Fruit fly (Drosophila melanogaster) whole organism, embryonic: ENCODE results near the gene CG14357.

ENCODE experiments used
- Ada2b ChIP-seq: fragments of 200-800 bp; sonication (Bioruptor generic); IDR thresholded peaks from 2 replicates; pipeline ENCODE4 v1.3.6; 2022; ENCODE audit warnings: missing biosample characterization, missing genetic modification characterization
- CG11723 ChIP-seq: fragments of 200-800 bp; sonication (Bioruptor generic); optimal IDR thresholded peaks from 2 replicates; lab custom pipeline; 2017; ENCODE audit warnings: missing biosample characterization, mild to moderate bottlenecking, missing genetic modification characterization
- CG12155 ChIP-seq: fragments of 200-800 bp; sonication (Bioruptor generic); optimal IDR thresholded peaks from 3 replicates; lab custom pipeline; 2016; ENCODE audit warnings: missing biosample characterization, missing genetic modification characterization
- CG1233 ChIP-seq: fragments of 200-800 bp; sonication (Bioruptor generic); optimal IDR thresholded peaks from 4 replicates; lab custom pipeline; 2018; ENCODE audit warnings: missing biosample characterization, mild to moderate bottlenecking, missing genetic modification characterization
- CG12942 ChIP-seq: fragments of 200-800 bp; sonication (Bioruptor generic); optimal IDR thresholded peaks from 3 replicates; lab custom pipeline; 2016; ENCODE audit warnings: missing biosample characterization, missing genetic modification characterization
- CG15696 ChIP-seq: fragments of 200-800 bp; sonication (Bioruptor generic); optimal IDR thresholded peaks from 2 replicates; lab custom pipeline; 2019; ENCODE audit warnings: missing biosample characterization, mild to moderate bottlenecking, missing genetic modification characterization, moderate library complexity
- CG17359 ChIP-seq: fragments of 200-800 bp; sonication (Bioruptor generic); optimal IDR thresholded peaks from 3 replicates; lab custom pipeline; 2018; ENCODE audit warnings: missing biosample characterization, mild to moderate bottlenecking, missing genetic modification characterization, moderate library complexity
- CG17912 ChIP-seq: fragments of 200-800 bp; sonication (Bioruptor generic); optimal IDR thresholded peaks from 2 replicates; lab custom pipeline; 2018; ENCODE audit warnings: missing biosample characterization, mild to moderate bottlenecking, missing genetic modification characterization
- CG2129 ChIP-seq: fragments of 200-800 bp; sonication (Bioruptor generic); IDR thresholded peaks from 2 replicates; pipeline ENCODE4 v1.3.6; 2022; ENCODE audit warnings: missing biosample characterization, missing genetic modification characterization; ENCODE audit not compliant: partially characterized antibody
- CG2202 ChIP-seq: fragments of 200-800 bp; sonication (Bioruptor generic); optimal IDR thresholded peaks from 2 replicates; lab custom pipeline; 2018; ENCODE audit warnings: missing biosample characterization, mild to moderate bottlenecking, missing genetic modification characterization
- CG2889 ChIP-seq: fragments of 200-800 bp; sonication (Bioruptor generic); IDR thresholded peaks from 3 replicates; pipeline ENCODE4 v1.3.6; 2022; ENCODE audit warnings: missing biosample characterization, missing genetic modification characterization
- CG31441 ChIP-seq: fragments of 200-800 bp; sonication (Bioruptor generic); IDR thresholded peaks from 2 replicates; pipeline ENCODE4 v1.3.6; 2022; ENCODE audit warnings: missing biosample characterization, missing genetic modification characterization
- CG34422 ChIP-seq: fragments of 200-800 bp; sonication (Bioruptor generic); IDR thresholded peaks from 3 replicates; pipeline ENCODE4 v1.3.6; 2022; ENCODE audit warnings: missing biosample characterization, missing genetic modification characterization
- CG42726 ChIP-seq: fragments of 200-800 bp; sonication (Bioruptor generic); IDR thresholded peaks from 2 replicates; pipeline ENCODE4 v1.3.6; 2022; ENCODE audit warnings: missing biosample characterization, missing genetic modification characterization; ENCODE audit not compliant: partially characterized antibody
- CG43689 ChIP-seq: fragments of 200-800 bp; sonication (Bioruptor generic); IDR thresholded peaks from 2 replicates; pipeline ENCODE4 v1.3.6; 2022; ENCODE audit warnings: missing biosample characterization, missing genetic modification characterization
- CG4404 ChIP-seq: fragments of 200-800 bp; sonication (Bioruptor generic); IDR thresholded peaks from 2 replicates; pipeline ENCODE4 v1.3.6; 2022; ENCODE audit warnings: missing biosample characterization, missing genetic modification characterization
- CG5953 ChIP-seq: fragments of 200-800 bp; sonication (Bioruptor generic); IDR thresholded peaks from 2 replicates; pipeline ENCODE4 v1.3.6; 2022; ENCODE audit warnings: missing biosample characterization, missing genetic modification characterization
- CG6791 ChIP-seq: fragments of 200-800 bp; sonication (Bioruptor generic); IDR thresholded peaks from 3 replicates; pipeline ENCODE4 v1.3.6; 2022; ENCODE audit warnings: missing biosample characterization, missing genetic modification characterization; ENCODE audit not compliant: partially characterized antibody
- CG9215 ChIP-seq: fragments of 200-800 bp; sonication (Bioruptor generic); IDR thresholded peaks from 2 replicates; pipeline ENCODE4 v1.3.6; 2022; ENCODE audit warnings: missing biosample characterization, missing genetic modification characterization
- CoRest ChIP-seq: fragments of 200-800 bp; sonication (Bioruptor generic); optimal IDR thresholded peaks from 3 replicates; lab custom pipeline; 2018; ENCODE audit warnings: missing biosample characterization, mild to moderate bottlenecking, missing genetic modification characterization, moderate library complexity
- Dbx ChIP-seq: fragments of 200-800 bp; sonication (Bioruptor generic); IDR thresholded peaks from 3 replicates; pipeline ENCODE4 v1.3.6; 2022; ENCODE audit warnings: missing biosample characterization, missing genetic modification characterization
- HHEX ChIP-seq: fragments of 200-800 bp; sonication (Bioruptor generic); optimal IDR thresholded peaks from 3 replicates; lab custom pipeline; 2017; ENCODE audit warnings: missing biosample characterization, mild to moderate bottlenecking, missing genetic modification characterization, missing genetic modification reagents
- HmgD ChIP-seq: fragments of 200-800 bp; sonication (Bioruptor generic); optimal IDR thresholded peaks from 3 replicates; lab custom pipeline; 2016; ENCODE audit warnings: missing biosample characterization, missing genetic modification characterization
- Hr3 ChIP-seq: fragments of 200-800 bp; sonication (Bioruptor generic); optimal IDR thresholded peaks from 3 replicates; lab custom pipeline; 2016; ENCODE audit warnings: missing biosample characterization, missing genetic modification characterization
- Sin3A ChIP-seq: fragments of >200 bp; optimal IDR thresholded peaks from 2 replicates; lab custom pipeline; 2018
- Six4 ChIP-seq: fragments of 200-800 bp; sonication (Bioruptor generic); optimal IDR thresholded peaks from 2 replicates; lab custom pipeline; 2016; ENCODE audit warnings: missing biosample characterization, missing genetic modification characterization
- Tbp ChIP-seq: fragments of >200 bp; optimal IDR thresholded peaks from 2 replicates; lab custom pipeline; 2018; ENCODE audit warnings: missing biosample characterization, missing genetic modification characterization
- Xbp1 ChIP-seq: fragments of 200-800 bp; sonication (Bioruptor generic); optimal IDR thresholded peaks from 3 replicates; lab custom pipeline; 2016; ENCODE audit warnings: missing biosample characterization, mild to moderate bottlenecking, missing genetic modification characterization
- aop ChIP-seq: fragments of 200-800 bp; sonication (Bioruptor generic); IDR thresholded peaks from 2 replicates; pipeline ENCODE4 v1.3.6; 2022; ENCODE audit warnings: missing biosample characterization, missing genetic modification characterization
- ap ChIP-seq: fragments of 200-800 bp; sonication (Bioruptor generic); IDR thresholded peaks from 2 replicates; pipeline ENCODE4 v1.3.6; 2022; ENCODE audit warnings: missing biosample characterization, missing genetic modification characterization
- ase ChIP-seq: fragments of 200-800 bp; sonication (Bioruptor generic); IDR thresholded peaks from 3 replicates; pipeline ENCODE4 v1.3.6; 2022; ENCODE audit warnings: missing biosample characterization, missing genetic modification characterization
- bbx ChIP-seq: fragments of 200-800 bp; sonication (Bioruptor generic); IDR thresholded peaks from 2 replicates; pipeline ENCODE4 v1.3.6; 2022; ENCODE audit warnings: missing biosample characterization, missing genetic modification characterization; ENCODE audit not compliant: partially characterized antibody
- cato ChIP-seq: fragments of 200-800 bp; sonication (Bioruptor generic); optimal IDR thresholded peaks from 2 replicates; lab custom pipeline; 2016; ENCODE audit warnings: missing biosample characterization, missing genetic modification characterization, borderline replicate concordance
- caup ChIP-seq: fragments of 200-800 bp; sonication (Bioruptor generic); optimal IDR thresholded peaks from 3 replicates; lab custom pipeline; 2017; ENCODE audit warnings: missing biosample characterization, mild to moderate bottlenecking, missing genetic modification characterization, moderate library complexity; ENCODE audit not compliant: severe bottlenecking
- disco-r ChIP-seq: fragments of 200-800 bp; sonication (Bioruptor generic); optimal IDR thresholded peaks from 2 replicates; lab custom pipeline; 2016; ENCODE audit warnings: missing biosample characterization, missing genetic modification characterization
- dmrt11E ChIP-seq: fragments of 200-800 bp; sonication (Bioruptor generic); optimal IDR thresholded peaks from 3 replicates; lab custom pipeline; 2018; ENCODE audit warnings: missing biosample characterization, mild to moderate bottlenecking, missing genetic modification characterization, moderate library complexity
- ewg ChIP-seq: fragments of 200-800 bp; sonication (Bioruptor generic); optimal IDR thresholded peaks from 3 replicates; lab custom pipeline; 2017; ENCODE audit warnings: mild to moderate bottlenecking, missing biosample characterization, missing genetic modification reagents, missing genetic modification characterization
- fru ChIP-seq: fragments of >200 bp; optimal IDR thresholded peaks from 2 replicates; lab custom pipeline; 2017
- hkb ChIP-seq, 2 experiments: fragments of 200-800 bp in 1 of 2; fragments of >200 bp in 1 of 2; sonication (Bioruptor generic) in 1 of 2; IDR thresholded peaks in 1 of 2; optimal IDR thresholded peaks in 1 of 2; 2 replicates each; pipeline versions ENCODE4 v1.3.6 to Lab custom; 2017 to 2022; ENCODE audit warnings: missing biosample characterization in 1 of 2, missing genetic modification characterization in 1 of 2
- insv ChIP-seq, 2 experiments: fragments of 200-800 bp; sonication (Bioruptor generic); optimal IDR thresholded peaks; 3 replicates each; lab custom pipeline; 2016 to 2018; ENCODE audit warnings: missing biosample characterization in 2 of 2, missing genetic modification characterization in 2 of 2
- inv ChIP-seq: fragments of 200-800 bp; sonication (Bioruptor generic); IDR thresholded peaks from 2 replicates; pipeline ENCODE4 v1.3.6; 2022; ENCODE audit warnings: missing biosample characterization, missing genetic modification characterization; ENCODE audit not compliant: partially characterized antibody
- jing ChIP-seq: fragments of 200-800 bp; sonication (Bioruptor generic); optimal IDR thresholded peaks from 2 replicates; lab custom pipeline; 2018; ENCODE audit warnings: missing biosample characterization, mild to moderate bottlenecking, missing genetic modification characterization
- jumu ChIP-seq: fragments of 200-800 bp; sonication (Bioruptor generic); optimal IDR thresholded peaks from 3 replicates; lab custom pipeline; 2016; ENCODE audit warnings: missing biosample characterization, missing genetic modification characterization
- knrl ChIP-seq: fragments of 200-800 bp; sonication (Bioruptor generic); IDR thresholded peaks from 3 replicates; pipeline ENCODE4 v1.3.6; 2022; ENCODE audit warnings: missing biosample characterization, missing genetic modification characterization; ENCODE audit not compliant: partially characterized antibody
- trem ChIP-seq: fragments of 200-800 bp; optimal IDR thresholded peaks from 3 replicates; lab custom pipeline; 2019; ENCODE audit warnings: missing biosample characterization, mild to moderate bottlenecking, missing genetic modification characterization, moderate library complexity
- ttk ChIP-seq: fragments of 200-800 bp; sonication (Bioruptor generic); IDR thresholded peaks from 2 replicates; pipeline ENCODE4 v2.1.2; 2022; ENCODE audit warnings: missing biosample characterization, missing genetic modification characterization
- tup ChIP-seq: fragments of 200-800 bp; sonication (Bioruptor generic); optimal IDR thresholded peaks from 2 replicates; lab custom pipeline; 2016; ENCODE audit warnings: missing biosample characterization, mild to moderate bottlenecking, missing genetic modification characterization, moderate library complexity
- wdn ChIP-seq: fragments of 200-800 bp; sonication (Bioruptor generic); IDR thresholded peaks from 2 replicates; pipeline ENCODE4 v1.3.6; 2022; ENCODE audit warnings: missing biosample characterization, missing genetic modification characterization

CG14357 gene

DNA sequence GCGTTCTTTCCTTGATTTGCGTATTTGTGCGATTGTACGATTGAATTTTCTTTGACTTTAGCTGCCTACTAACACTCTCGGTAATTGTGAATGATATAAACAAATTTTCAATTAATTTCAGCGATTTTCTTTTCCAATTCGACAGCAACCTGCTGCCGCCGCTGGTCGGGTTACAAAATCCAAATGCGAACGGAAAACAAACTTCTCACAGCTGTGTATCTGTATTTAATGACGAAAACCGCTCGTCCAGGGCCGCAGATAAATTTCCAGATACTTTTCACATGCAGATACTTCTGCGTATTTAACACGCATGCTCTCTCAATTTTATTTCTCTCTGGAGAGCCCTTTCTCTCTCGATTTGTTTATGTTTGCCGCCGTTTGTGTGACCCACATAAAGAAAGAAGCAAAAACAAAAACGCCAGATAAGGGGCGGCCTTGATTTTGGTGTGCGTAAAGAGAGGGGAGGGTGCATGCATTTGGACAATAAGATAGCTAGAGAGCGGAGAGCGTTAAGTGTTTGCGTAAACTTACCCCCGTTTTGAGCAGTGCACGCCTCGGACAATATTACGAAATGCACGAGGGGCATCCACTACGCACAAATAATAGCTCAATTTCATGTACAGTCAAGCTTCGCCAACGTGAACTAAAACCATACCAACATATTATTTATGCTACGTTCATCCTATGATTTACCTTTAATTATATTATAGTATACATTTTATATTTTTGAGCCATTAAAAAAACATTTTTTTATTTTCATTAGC, 3.6 kb downstream of the CG14357 start, which contains the start of gene CG12402 (continued):
- TF ChIP-seq jing (peak; percentile 56), CG42726 (GFP tag; lab: Robert Waterston, UW) (no peak), CG43689 (GFP tag; lab: Robert Waterston, UW) (peak; percentile 73; the same call in 1 of the 2 replicates), Xbp1 (peak; percentile 85), Hr3 (peak; percentile 91), ap (GFP tag; lab: Robert Waterston, UW) (peak; percentile 83), CG31441 (GFP tag; lab: Robert Waterston, UW) (peak; percentile 95), jumu (GFP tag; lab: Kevin White, UChicago) (peak; percentile 52), wdn (peak; percentile 57; the same call in 1 of the 2 replicates), Dbx (GFP tag; lab: Robert Waterston, UW) (peak; percentile 75), CG11723 (peak; percentile 68), CG17359 (tag; lab: Kevin White, UChicago) (peak; percentile 93), HHEX (peak; percentile 83), cato (GFP tag; lab: Kevin White, UChicago) (peak; percentile 61), inv (no peak), CG5953 (GFP tag; lab: Robert Waterston, UW) (peak; percentile 87), Sin3A (lab: Kevin White, UChicago) (no peak), Tbp (GFP tag; lab: Kevin White, UChicago) (no peak), CG4404 (GFP tag; lab: Robert Waterston, UW) (peak; percentile 29; the same call in 1 of the 2 replicates), ase (GFP tag; lab: Robert Waterston, UW) (peak; percentile 85; the same call in 2 of the 3 replicates), CG9215 (GFP tag; lab: Robert Waterston, UW) (peak; percentile 33; the same call in 1 of the 2 replicates), CG12155 (GFP tag; lab: Kevin White, UChicago) (peak; percentile 68), dmrt11E (tag; lab: Kevin White, UChicago) (peak; percentile 73), CG15696 (tag; lab: Kevin White, UChicago) (peak; percentile 75), ttk (GFP tag; lab: Robert Waterston, UW) (peak; percentile 85), HmgD (GFP tag; lab: Kevin White, UChicago) (peak; percentile 45), trem (tag; lab: Kevin White, UChicago) (peak; percentile 63), CG6791 (GFP tag; lab: Robert Waterston, UW) (no peak; the same call in 2 of the 3 replicates), CoRest (tag; lab: Kevin White, UChicago) (peak; percentile 85), Ada2b (GFP tag; lab: Robert Waterston, UW) (peak; percentile 88), aop (GFP tag; lab: Robert Waterston, UW) (peak; percentile 9; the same call in 1 of the 2 replicates), CG12942 (peak; percentile 55), bbx (GFP tag; lab: Robert Waterston, UW) (no peak), CG2202 (tag; lab: Kevin White, UChicago) (peak; percentile 64), ewg (GFP tag; lab: Kevin White, UChicago) (peak; percentile 74), disco-r (peak; percentile 20), CG34422 (GFP tag; lab: Robert Waterston, UW) (peak; percentile 91), tup (GFP tag; lab: Kevin White, UChicago) (peak; percentile 45), Six4 (GFP tag; lab: Kevin White, UChicago) (peak; percentile 74), CG2129 (GFP tag; lab: Robert Waterston, UW) (no peak), CG2889 (GFP tag; lab: Robert Waterston, UW) (peak; percentile 44; the same call in 1 of the 3 replicates), hkb (optimal IDR thresholded peaks at IDR 0.05; lab: Kevin White, UChicago) (no peak), hkb (GFP tag; IDR thresholded peaks at IDR 0.05; lab: Robert Waterston, UW) (peak; percentile 95), fru (lab: Kevin White, UChicago) (no peak), CG17912 (GFP tag; lab: Kevin White, UChicago) (peak; percentile 9), insv (GFP tag; optimal IDR thresholded peaks at IDR 0.05; lab: Kevin White, UChicago) (peak in 1 of 2 experiments; percentile 40), knrl (GFP tag; lab: Robert Waterston, UW) (no peak), CG1233 (GFP tag; lab: Kevin White, UChicago) (peak; percentile 81), caup (GFP tag; lab: Kevin White, UChicago) (peak; percentile 80)
